Worm (Caenorhabditis elegans) whole organism, L3 larva: ENCODE results near the gene F10G2.4.

ENCODE experiments used
- R02D3.7 ChIP-seq: fragments of 150-350 bp; optimal IDR thresholded peaks from 2 replicates; lab custom pipeline; 2014; ENCODE audit warnings: missing biosample characterization, missing genetic modification characterization
- ZK546.5 ChIP-seq: sonication (generic microtip); optimal IDR thresholded peaks from 2 replicates; lab custom pipeline; 2017; ENCODE audit warnings: missing biosample characterization, missing genetic modification characterization
- ceh-28 ChIP-seq: fragments of 150-350 bp; optimal IDR thresholded peaks from 2 replicates; lab custom pipeline; 2014; ENCODE audit warnings: missing biosample characterization, missing genetic modification reagents, missing genetic modification characterization
- ceh-9 ChIP-seq: sonication (generic microtip); optimal IDR thresholded peaks from 2 replicates; lab custom pipeline; 2018; ENCODE audit warnings: missing biosample characterization, missing genetic modification characterization
- daf-12 ChIP-seq: fragments of 150-350 bp; optimal IDR thresholded peaks from 2 replicates; lab custom pipeline; 2014; ENCODE audit warnings: missing biosample characterization, missing genetic modification reagents, missing genetic modification characterization
- egl-27 ChIP-seq: sonication (generic microtip); optimal IDR thresholded peaks from 4 replicates; lab custom pipeline; 2017; ENCODE audit warnings: missing biosample characterization, missing genetic modification reagents, missing genetic modification characterization
- egl-5 ChIP-seq: fragments of 150-350 bp; optimal IDR thresholded peaks from 2 replicates; lab custom pipeline; 2017; ENCODE audit warnings: missing biosample characterization, missing genetic modification reagents, missing genetic modification characterization, inconsistent platforms
- elt-1 ChIP-seq: fragments of 150-350 bp; optimal IDR thresholded peaks from 2 replicates; lab custom pipeline; 2014; ENCODE audit warnings: missing biosample characterization, missing genetic modification characterization
- elt-2 ChIP-seq: sonication (generic microtip); optimal IDR thresholded peaks from 2 replicates; lab custom pipeline; 2016; ENCODE audit warnings: missing genetic modification reagents, mild to moderate bottlenecking, missing genetic modification characterization, missing compliant biosample characterization
- elt-3 ChIP-seq, 3 experiments: fragments of 150-350 bp in 1 of 3; sonication (generic microtip) in 2 of 3; optimal IDR thresholded peaks; 2 replicates in 2 of 3; 4 replicates in 1 of 3; lab custom pipeline; 2014 to 2017; ENCODE audit warnings: missing biosample characterization in 3 of 3, missing genetic modification characterization in 3 of 3
- eor-1 ChIP-seq, 2 experiments: fragments of 150-350 bp; optimal IDR thresholded peaks; 2 replicates each; lab custom pipeline; 2014 to 2018; ENCODE audit warnings: missing biosample characterization in 2 of 2, missing genetic modification characterization in 2 of 2
- fos-1 ChIP-seq: fragments of 150-350 bp; optimal IDR thresholded peaks from 2 replicates; lab custom pipeline; 2014; ENCODE audit warnings: missing biosample characterization, missing genetic modification characterization
- lin-15B ChIP-seq: fragments of 150-350 bp; optimal IDR thresholded peaks from 2 replicates; lab custom pipeline; 2014; ENCODE audit warnings: missing biosample characterization, missing genetic modification characterization
- lin-39 ChIP-seq: fragments of 150-350 bp; optimal IDR thresholded peaks from 2 replicates; lab custom pipeline; 2018; ENCODE audit warnings: missing biosample characterization, missing genetic modification reagents, missing genetic modification characterization
- lsy-12 ChIP-seq: sonication (generic microtip); optimal IDR thresholded peaks from 2 replicates; lab custom pipeline; 2016; ENCODE audit warnings: mild to moderate bottlenecking, missing genetic modification characterization, missing compliant biosample characterization
- mdl-1 ChIP-seq: fragments of 150-350 bp; optimal IDR thresholded peaks from 2 replicates; lab custom pipeline; 2014; ENCODE audit warnings: missing biosample characterization, missing genetic modification characterization
- mml-1 ChIP-seq: fragments of 150-350 bp; sonication (generic microtip); optimal IDR thresholded peaks from 3 replicates; lab custom pipeline; 2014; ENCODE audit warnings: missing biosample characterization, missing genetic modification characterization
- nhr-237 ChIP-seq: fragments of 150-350 bp; optimal IDR thresholded peaks from 2 replicates; lab custom pipeline; 2014; ENCODE audit warnings: missing biosample characterization, missing genetic modification characterization
- nhr-28 ChIP-seq: fragments of 150-350 bp; optimal IDR thresholded peaks from 2 replicates; lab custom pipeline; 2014; ENCODE audit warnings: missing biosample characterization, missing genetic modification characterization
- nhr-76 ChIP-seq: fragments of 150-350 bp; sonication (generic microtip); optimal IDR thresholded peaks from 5 replicates; lab custom pipeline; 2014; ENCODE audit warnings: missing biosample characterization, missing genetic modification characterization
- nhr-77 ChIP-seq: fragments of 150-350 bp; optimal IDR thresholded peaks from 2 replicates; lab custom pipeline; 2014; ENCODE audit warnings: missing biosample characterization, missing genetic modification characterization
- pha-4 ChIP-seq: fragments of 150-350 bp; optimal IDR thresholded peaks from 2 replicates; lab custom pipeline; 2014; ENCODE audit warnings: missing biosample characterization, missing genetic modification reagents, missing genetic modification characterization
- pqm-1 ChIP-seq: fragments of 150-350 bp; optimal IDR thresholded peaks from 2 replicates; lab custom pipeline; 2017; ENCODE audit warnings: missing biosample characterization, missing genetic modification characterization, inconsistent platforms
- sea-2 ChIP-seq: fragments of 150-350 bp; sonication (generic microtip); optimal IDR thresholded peaks from 4 replicates; lab custom pipeline; 2014; ENCODE audit warnings: missing biosample characterization, missing genetic modification reagents, missing genetic modification characterization
- tbx-2 ChIP-seq: sonication (generic microtip); optimal IDR thresholded peaks from 2 replicates; lab custom pipeline; 2016; ENCODE audit warnings: mild to moderate bottlenecking, missing genetic modification characterization, missing compliant biosample characterization
- unc-39 ChIP-seq: sonication (generic microtip); optimal IDR thresholded peaks from 4 replicates; lab custom pipeline; 2017; ENCODE audit warnings: missing biosample characterization, missing genetic modification characterization
- zag-1 ChIP-seq: fragments of 150-350 bp; optimal IDR thresholded peaks from 2 replicates; lab custom pipeline; 2014; ENCODE audit warnings: missing biosample characterization, missing genetic modification characterization
- ztf-11 ChIP-seq: fragments of 150-350 bp; optimal IDR thresholded peaks from 2 replicates; lab custom pipeline; 2014; ENCODE audit warnings: missing biosample characterization, missing genetic modification characterization

F10G2.4 gene

ce11 chrV:7364059-7364458 is 37.0 kb downstream of the F10G2.4 start, which contains the start of gene cyp-35A2:
Gene cyp-35A2, minus strand, starts transcription at chrV:7364182.
- TF ChIP-seq elt-2 (tag; lab: Kevin White, UChicago) (peak; percentile 86), nhr-28 (tag; lab: Kevin White, UChicago) (no peak), pqm-1 (tag; lab: Kevin White, UChicago) (peak; percentile 79), lsy-12 (tag; lab: Kevin White, UChicago) (no peak), elt-3 (tag; optimal IDR thresholded peaks at IDR 0.05; lab: Kevin White, UChicago) (no peak), mml-1 (no peak), lin-15B (tag; lab: Kevin White, UChicago) (no peak), nhr-77 (tag; lab: Kevin White, UChicago) (no peak)

- TF ChIP-seq nhr-76 = no peak
- peak; percentile 2 for TF ChIP-seq lin-39 (tag; lab: Kevin White, UChicago)
Measured at ce11 chrV:7364951-7365350, 37.9 kb downstream of the F10G2.4 start, which contains the start of gene exc-13. Gene exc-13, plus strand, starts transcription at chrV:7365251.

DNA sequence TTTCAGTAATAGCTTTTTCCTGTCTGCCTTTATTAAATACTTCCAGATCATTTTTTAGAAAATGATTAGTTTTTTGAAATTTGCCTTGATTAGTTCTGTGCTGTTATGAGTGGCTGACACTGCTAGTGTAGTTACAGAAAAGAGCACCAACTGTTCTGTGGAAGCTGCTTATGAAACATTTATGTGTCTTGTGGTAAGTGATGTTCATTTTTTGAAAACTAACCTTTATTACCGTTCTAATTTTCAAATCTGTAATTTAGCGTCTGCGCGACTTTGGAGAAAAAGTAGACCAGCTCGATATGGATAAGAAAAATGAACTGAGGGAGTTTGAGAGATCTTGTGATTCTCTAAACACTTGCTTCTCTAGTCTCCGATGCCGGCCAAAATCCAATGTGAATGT is 42.5 kb downstream of the F10G2.4 start, which contains the start of gene srj-14:
Gene srj-14 (plus strand): TSS at position 131 of the 400 bp plus-strand sequence.
- TF ChIP-seq lin-15B (tag; lab: Kevin White, UChicago) (no peak), nhr-76 (no peak), tbx-2 (tag; lab: Kevin White, UChicago) (no peak), ceh-28 (tag; lab: Kevin White, UChicago) (no peak), nhr-77 (tag; lab: Kevin White, UChicago) (no peak), elt-1 (tag; lab: Kevin White, UChicago) (no peak), unc-39 (no peak), egl-5 (no peak), sea-2 (no peak), egl-27 (tag; lab: Kevin White, UChicago) (no peak), elt-2 (tag; lab: Kevin White, UChicago) (no peak), nhr-28 (tag; lab: Kevin White, UChicago) (no peak), ztf-11 (no peak), pqm-1 (tag; lab: Kevin White, UChicago) (no peak), mml-1 (no peak), zag-1 (no peak)

- no peak for TF ChIP-seq nhr-77 (tag; lab: Kevin White, UChicago)
- TF ChIP-seq ZK546.5 = no peak
- TF ChIP-seq daf-12 (tag; lab: Kevin White, UChicago) = no peak
- no peak for TF ChIP-seq R02D3.7 (tag; lab: Kevin White, UChicago)
- TF ChIP-seq fos-1 (tag; lab: Kevin White, UChicago) = no peak
- no peak for TF ChIP-seq ceh-9 (tag; lab: Kevin White, UChicago)
- no peak for TF ChIP-seq elt-2 (tag; lab: Kevin White, UChicago)
- no peak for TF ChIP-seq pqm-1 (tag; lab: Kevin White, UChicago)
- TF ChIP-seq nhr-237 = no peak
- TF ChIP-seq eor-1 (tag; optimal IDR thresholded peaks at IDR 0.05; lab: Kevin White, UChicago) = no peak
- TF ChIP-seq mdl-1 (tag; lab: Kevin White, UChicago) = no peak
- TF ChIP-seq lin-39 (tag; lab: Kevin White, UChicago) = no peak
- TF ChIP-seq pha-4 (tag; lab: Kevin White, UChicago) = no peak
- TF ChIP-seq, all 47 proteins: peak for 0
Measured at ce11 chrV:7374090-7374489, 47.1 kb downstream of the F10G2.4 start, which contains the start of gene srx-56. Gene srx-56, plus strand, starts transcription at chrV:7374390.
